Worm (Caenorhabditis elegans) whole organism, L2 larva: ENCODE measurements around the gene mes-2.

ENCODE experiments used
- crh-2 ChIP-seq: sonication (generic microtip); optimal IDR thresholded peaks from 2 replicates; lab custom pipeline; 2017; ENCODE audit warnings: missing biosample characterization, missing genetic modification characterization
- elt-1 ChIP-seq: fragments of 150-350 bp; optimal IDR thresholded peaks from 2 replicates; lab custom pipeline; 2014; ENCODE audit warnings: missing biosample characterization, missing genetic modification characterization
- lin-13 ChIP-seq: fragments of 150-350 bp; optimal IDR thresholded peaks from 2 replicates; lab custom pipeline; 2014; ENCODE audit warnings: missing biosample characterization, missing genetic modification reagents, missing genetic modification characterization
- mbf-1 ChIP-seq: sonication (generic microtip); optimal IDR thresholded peaks from 2 replicates; lab custom pipeline; 2017; ENCODE audit warnings: missing biosample characterization, missing genetic modification characterization
- nhr-12 ChIP-seq: fragments of 150-350 bp; optimal IDR thresholded peaks from 2 replicates; lab custom pipeline; 2014; ENCODE audit warnings: missing biosample characterization, missing genetic modification characterization
- snpc-4 ChIP-seq: fragments of 150-350 bp; optimal IDR thresholded peaks from 2 replicates; lab custom pipeline; 2014; ENCODE audit warnings: missing biosample characterization, missing genetic modification characterization

ce11 chrII:14413709-14414108 lies 29.9 kb downstream of the mes-2 start:
- TF ChIP-seq elt-1 (tag; lab: Kevin White, UChicago), result no peak
- no peak for TF ChIP-seq snpc-4 (tag; lab: Kevin White, UChicago)
- no peak for TF ChIP-seq mbf-1 (tag; lab: Kevin White, UChicago)
- no peak for TF ChIP-seq crh-2 (tag; lab: Kevin White, UChicago)
- no peak for TF ChIP-seq nhr-12 (tag; lab: Kevin White, UChicago)
- TF ChIP-seq lin-13, result no peak
